Worm (Caenorhabditis elegans): Measurements from ENCODE around the gene rexd-1.
A peak's percentile ranks its signal among the peaks of the same experiment; 100 is the strongest.

- TF ChIP-seq ama-1 (optimal IDR thresholded peaks at IDR 0.05) (no peak), tbx-11 (GFP tag; IDR thresholded peaks at IDR 0.05) (peak; percentile 77)
Measured at ce11 chrIII:1824264-1824922, 9.9 kb upstream of the rexd-1 start, which contains the start of the genes pvf-1 and Y39A3CL.7.
